Worm (Caenorhabditis elegans): ENCODE results near the gene mbl-1.

mbl-1 gene

DNA sequence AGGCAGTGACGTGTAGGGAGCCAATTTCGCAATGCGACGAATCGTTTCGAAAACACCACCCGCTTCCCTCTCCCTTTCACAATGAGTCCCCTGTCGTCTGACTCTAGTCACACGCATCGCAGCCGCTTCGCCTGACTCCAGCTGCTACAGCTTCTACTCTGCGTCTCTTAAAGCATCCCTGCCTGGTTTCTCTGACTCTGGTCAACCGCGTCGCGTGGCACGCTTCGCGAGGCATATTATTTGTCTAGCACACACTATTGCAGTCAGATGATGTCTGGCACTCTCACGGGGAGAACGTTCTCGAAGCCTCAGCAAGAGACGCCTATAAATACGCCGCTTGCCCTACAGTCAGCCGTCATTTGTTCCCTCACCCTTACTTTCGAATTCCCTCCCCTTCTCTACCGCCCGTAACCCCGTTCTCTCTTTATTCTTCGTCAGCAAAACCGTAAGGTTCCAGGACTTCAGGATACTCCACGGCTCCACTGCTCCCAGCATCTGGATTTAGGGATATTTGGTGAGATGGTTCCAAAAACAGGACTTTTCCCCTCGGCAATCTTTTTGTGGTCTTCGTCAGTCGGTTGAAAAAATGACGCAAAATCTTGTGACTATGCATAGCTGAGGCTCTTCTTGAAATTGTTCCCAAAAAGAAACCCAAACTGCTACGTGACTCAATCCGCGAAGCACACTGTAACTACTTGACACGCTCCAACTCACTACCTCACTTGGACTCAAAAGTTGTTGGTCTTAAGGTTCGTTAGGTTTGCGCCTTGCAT, 48.7 kb upstream of the mbl-1 start (continued):
- TF ChIP-seq B0261.1 (tag; optimal IDR thresholded peaks at IDR 0.05) (peak; percentile 28), ceh-40 (GFP tag; IDR thresholded peaks at IDR 0.05) (no peak), cebp-1 (GFP tag; IDR thresholded peaks at IDR 0.05) (peak; percentile 100), cebp-1 (tag; optimal IDR thresholded peaks at IDR 0.05) (peak; percentile 100), B0035.1 (tag; optimal IDR thresholded peaks at IDR 0.05) (peak; percentile 87), F23B12.7 (tag; optimal IDR thresholded peaks at IDR 0.05; ENCODE audit: insufficient read depth) (no peak), dox-1 (GFP tag; IDR thresholded peaks at IDR 0.05) (peak; percentile 83), egl-44 (GFP tag; IDR thresholded peaks at IDR 0.05) (peak; percentile 87; the same call in 1 of the 2 replicates), tbp1 (GFP tag; optimal IDR thresholded peaks at IDR 0.05) (peak; percentile 76), K12H6.12 (tag; optimal IDR thresholded peaks at IDR 0.05) (peak; percentile 98), lin-54 (GFP tag; optimal IDR thresholded peaks at IDR 0.05) (peak; percentile 42), ztf-25 (GFP tag; IDR thresholded peaks at IDR 0.05) (no peak), atf-7 (tag; optimal IDR thresholded peaks at IDR 0.05) (peak; percentile 97), lin-26 (GFP tag; IDR thresholded peaks at IDR 0.05) (no peak; the same call in none of the 2 replicates), B0019.2 (GFP tag; conservative IDR thresholded peaks at IDR 0.05) (no peak), Y53F4B.3 (GFP tag; IDR thresholded peaks at IDR 0.05) (no peak), bed-2 (GFP tag; IDR thresholded peaks at IDR 0.05) (no peak), hmg-1.2 (GFP tag; IDR thresholded peaks at IDR 0.05) (peak; percentile 88), nhr-179 (tag; optimal IDR thresholded peaks at IDR 0.05) (peak; percentile 66), rpc-1 (optimal IDR thresholded peaks at IDR 0.05) (peak; percentile 34), rpc-1 (tag; optimal IDR thresholded peaks at IDR 0.05) (no peak), hmg-20 (GFP tag; IDR thresholded peaks at IDR 0.05) (peak; percentile 15; the same call in 1 of the 2 replicates), madf-8 (GFP tag; conservative IDR thresholded peaks at IDR 0.05) (no peak), ztf-26 (tag; optimal IDR thresholded peaks at IDR 0.05) (peak; percentile 97), rcor-1 (GFP tag; IDR thresholded peaks at IDR 0.05) (peak; percentile 67), tlf-1 (GFP tag; optimal IDR thresholded peaks at IDR 0.05) (peak; percentile 93), F33H1.4 (GFP tag; IDR thresholded peaks at IDR 0.05) (peak; percentile 41; the same call in 1 of the 2 replicates), hrde-1 (tag; optimal IDR thresholded peaks at IDR 0.05; ENCODE audit: borderline replicate concordance) (no peak), F57A8.1 (GFP tag; optimal IDR thresholded peaks at IDR 0.05) (no peak), snpc-4 (GFP tag; optimal IDR thresholded peaks at IDR 0.05) (peak; percentile 66), snpc-4 (tag; optimal IDR thresholded peaks at IDR 0.05) (peak; percentile 53 to 81 (median 66)), lsl-1 (GFP tag; optimal IDR thresholded peaks at IDR 0.05) (no peak), ztf-6 (GFP tag; IDR thresholded peaks at IDR 0.05) (0 out of 2 replicates have a peak, but pooled peaks have one; percentile 19), zfh-2 (GFP tag; conservative IDR thresholded peaks at IDR 0.05) (peak; percentile 98), mcd-1 (GFP tag; IDR thresholded peaks at IDR 0.05) (peak; percentile 85), hsf-1 (GFP tag; IDR thresholded peaks at IDR 0.05) (peak; percentile 99), F37B4.10 (GFP tag; IDR thresholded peaks at IDR 0.05) (peak; percentile 77; the same call in 1 of the 2 replicates), C06A6.2 (GFP tag; conservative IDR thresholded peaks at IDR 0.05) (peak; percentile 95; the same call in 1 of the 2 replicates), xnd-1 (tag; optimal IDR thresholded peaks at IDR 0.05) (no peak), F39B2.1 (GFP tag; IDR thresholded peaks at IDR 0.05) (no peak), Y56A3A.18 (GFP tag; IDR thresholded peaks at IDR 0.05) (peak; percentile 30), F10E7.11 (tag; optimal IDR thresholded peaks at IDR 0.05) (no peak), rec-8 (tag; optimal IDR thresholded peaks at IDR 0.05) (no peak), snpc-1.1 (tag; optimal IDR thresholded peaks at IDR 0.05; ENCODE audit: insufficient read depth) (no peak), ceh-58 (GFP tag; IDR thresholded peaks at IDR 0.05) (no peak), egl-18 (GFP tag; IDR thresholded peaks at IDR 0.05) (no peak; the same call in 1 of the 2 replicates), snpc-3.4 (tag; optimal IDR thresholded peaks at IDR 0.05) (no peak)

Measured in whole organism, young adult.